Fruit fly (Drosophila melanogaster) whole organism, embryonic: ENCODE measurements around the gene CG17187.
A peak's percentile ranks its signal among the peaks of the same experiment; 100 is the strongest.

Source experiments
- Blimp-1 ChIP-seq: fragments of 200-800 bp; sonication (Bioruptor generic); optimal IDR thresholded peaks from 3 replicates; lab custom pipeline; 2018; ENCODE audit warnings: missing biosample characterization, missing genetic modification characterization, mild to moderate bottlenecking, moderate library complexity, missing genetic modification reagents
- CG10147 ChIP-seq: fragments of 200-800 bp; sonication (Bioruptor generic); optimal IDR thresholded peaks from 2 replicates; lab custom pipeline; 2019; ENCODE audit warnings: missing biosample characterization, mild to moderate bottlenecking, missing genetic modification characterization, moderate library complexity
- CG10267 ChIP-seq: fragments of 200-800 bp; sonication (Bioruptor generic); optimal IDR thresholded peaks from 2 replicates; lab custom pipeline; 2018; ENCODE audit warnings: missing biosample characterization, mild to moderate bottlenecking, missing genetic modification characterization, moderate library complexity
- CG10654 ChIP-seq: fragments of 200-800 bp; sonication (Bioruptor generic); optimal IDR thresholded peaks from 2 replicates; lab custom pipeline; 2016; ENCODE audit warnings: missing biosample characterization, missing genetic modification characterization
- CG15011 ChIP-seq: fragments of 200-800 bp; sonication (Bioruptor generic); optimal IDR thresholded peaks from 3 replicates; lab custom pipeline; 2018; ENCODE audit warnings: missing biosample characterization, mild to moderate bottlenecking, missing genetic modification characterization
- CG15514 ChIP-seq: fragments of 200-800 bp; sonication (Bioruptor generic); optimal IDR thresholded peaks from 3 replicates; lab custom pipeline; 2017; ENCODE audit warnings: missing biosample characterization, missing genetic modification characterization, mild to moderate bottlenecking, moderate library complexity, missing genetic modification reagents
- CG15601 ChIP-seq: fragments of 200-800 bp; sonication (Bioruptor generic); optimal IDR thresholded peaks from 3 replicates; lab custom pipeline; 2019; ENCODE audit warnings: missing biosample characterization, mild to moderate bottlenecking, missing genetic modification characterization, moderate library complexity
- CG1647 ChIP-seq: fragments of 200-800 bp; sonication (Bioruptor generic); optimal IDR thresholded peaks from 3 replicates; lab custom pipeline; 2016; ENCODE audit warnings: missing biosample characterization, missing genetic modification characterization
- CG16779 ChIP-seq: fragments of 200-800 bp; sonication (Bioruptor generic); IDR thresholded peaks from 2 replicates; pipeline ENCODE4 v1.3.6; 2022; ENCODE audit warnings: missing biosample characterization, missing genetic modification characterization
- CG16813 ChIP-seq: fragments of 200-800 bp; sonication (Bioruptor generic); IDR thresholded peaks from 3 replicates; pipeline ENCODE4 v1.3.6; 2022; ENCODE audit warnings: missing biosample characterization, missing genetic modification characterization; ENCODE audit not compliant: partially characterized antibody
- CG16863 ChIP-seq: fragments of 200-800 bp; sonication (Bioruptor generic); optimal IDR thresholded peaks from 3 replicates; lab custom pipeline; 2016; ENCODE audit warnings: missing biosample characterization, missing genetic modification characterization
- CG17186 ChIP-seq: fragments of 200-800 bp; sonication (Bioruptor generic); optimal IDR thresholded peaks from 3 replicates; lab custom pipeline; 2017; ENCODE audit warnings: missing biosample characterization, missing genetic modification reagents, missing genetic modification characterization
- CG17912 ChIP-seq: fragments of 200-800 bp; sonication (Bioruptor generic); optimal IDR thresholded peaks from 2 replicates; lab custom pipeline; 2018; ENCODE audit warnings: missing biosample characterization, mild to moderate bottlenecking, missing genetic modification characterization
- CG18262 ChIP-seq: fragments of 200-800 bp; optimal IDR thresholded peaks from 3 replicates; lab custom pipeline; 2019; ENCODE audit warnings: missing biosample characterization, mild to moderate bottlenecking, missing genetic modification characterization, moderate library complexity
- CG2202 ChIP-seq: fragments of 200-800 bp; sonication (Bioruptor generic); optimal IDR thresholded peaks from 2 replicates; lab custom pipeline; 2018; ENCODE audit warnings: missing biosample characterization, mild to moderate bottlenecking, missing genetic modification characterization
- CG4404 ChIP-seq: fragments of 200-800 bp; sonication (Bioruptor generic); IDR thresholded peaks from 2 replicates; pipeline ENCODE4 v1.3.6; 2022; ENCODE audit warnings: missing biosample characterization, missing genetic modification characterization
- CG4617 ChIP-seq: fragments of 200-800 bp; sonication (Bioruptor generic); optimal IDR thresholded peaks from 3 replicates; lab custom pipeline; 2016; ENCODE audit warnings: missing biosample characterization, missing genetic modification characterization, borderline replicate concordance
- CG4730 ChIP-seq: fragments of 200-800 bp; sonication (Bioruptor generic); IDR thresholded peaks from 2 replicates; pipeline ENCODE4 v1.3.6; 2022; ENCODE audit warnings: missing biosample characterization, missing genetic modification characterization
- CG5953 ChIP-seq: fragments of 200-800 bp; sonication (Bioruptor generic); IDR thresholded peaks from 2 replicates; pipeline ENCODE4 v1.3.6; 2022; ENCODE audit warnings: missing biosample characterization, missing genetic modification characterization
- CG7271 ChIP-seq: fragments of 200-800 bp; sonication (Bioruptor generic); optimal IDR thresholded peaks from 2 replicates; lab custom pipeline; 2018; ENCODE audit warnings: missing biosample characterization, mild to moderate bottlenecking, missing genetic modification characterization, moderate library complexity
- CG7963 ChIP-seq: fragments of 200-800 bp; sonication (Bioruptor generic); IDR thresholded peaks from 3 replicates; pipeline ENCODE4 v1.3.6; 2022; ENCODE audit warnings: missing biosample characterization, missing genetic modification characterization; ENCODE audit not compliant: partially characterized antibody
- CG9727 ChIP-seq: fragments of 200-800 bp; sonication (Bioruptor generic); optimal IDR thresholded peaks from 3 replicates; lab custom pipeline; 2017; ENCODE audit warnings: missing biosample characterization, mild to moderate bottlenecking, missing genetic modification characterization
- CG9797 ChIP-seq: fragments of 200-800 bp; sonication (Bioruptor generic); optimal IDR thresholded peaks from 3 replicates; lab custom pipeline; 2018; ENCODE audit warnings: missing biosample characterization, mild to moderate bottlenecking, missing genetic modification characterization
- D ChIP-seq, 2 experiments: fragments of 200-800 bp in 1 of 2; fragments of >200 bp in 1 of 2; sonication (Bioruptor generic) in 1 of 2; optimal IDR thresholded peaks; 2 replicates in 1 of 2; 3 replicates in 1 of 2; lab custom pipeline; 2017; ENCODE audit warnings: mild to moderate bottlenecking in 1 of 2, missing biosample characterization in 1 of 2, missing genetic modification characterization in 1 of 2, missing genetic modification reagents in 1 of 2
- Dip2 ChIP-seq: fragments of 200-800 bp; sonication (Bioruptor generic); IDR thresholded peaks from 2 replicates; pipeline ENCODE4 v1.3.6; 2022; ENCODE audit warnings: missing biosample characterization, missing genetic modification characterization
- Dll ChIP-seq: fragments of 200-800 bp; sonication (Bioruptor generic); IDR thresholded peaks from 4 replicates; pipeline ENCODE4 v1.3.6; 2022; ENCODE audit warnings: missing biosample characterization, missing genetic modification characterization; ENCODE audit not compliant: partially characterized antibody
- Dp ChIP-seq: fragments of 200-800 bp; sonication (Bioruptor generic); optimal IDR thresholded peaks from 2 replicates; lab custom pipeline; 2018; ENCODE audit warnings: missing biosample characterization, mild to moderate bottlenecking, missing genetic modification characterization, moderate library complexity
- Dref ChIP-seq: fragments of 200-800 bp; sonication (Bioruptor generic); IDR thresholded peaks from 2 replicates; pipeline ENCODE4 v1.3.6; 2022; ENCODE audit warnings: missing biosample characterization, missing genetic modification characterization
- Drgx ChIP-seq: fragments of 200-800 bp; sonication (Bioruptor generic); IDR thresholded peaks from 2 replicates; pipeline ENCODE4 v1.3.6; 2022; ENCODE audit warnings: missing biosample characterization, missing genetic modification characterization
- HLH4C ChIP-seq: fragments of 200-800 bp; sonication (Bioruptor generic); IDR thresholded peaks from 3 replicates; pipeline ENCODE4 v1.3.6; 2022; ENCODE audit warnings: missing biosample characterization, missing genetic modification characterization; ENCODE audit not compliant: partially characterized antibody
- Opbp ChIP-seq: fragments of 200-800 bp; sonication (Bioruptor generic); IDR thresholded peaks from 3 replicates; pipeline ENCODE4 v1.3.6; 2022; ENCODE audit warnings: missing biosample characterization, missing genetic modification characterization; ENCODE audit not compliant: partially characterized antibody
- Spps ChIP-seq: fragments of 200-800 bp; sonication (Bioruptor generic); optimal IDR thresholded peaks from 2 replicates; lab custom pipeline; 2018; ENCODE audit warnings: missing biosample characterization, mild to moderate bottlenecking, missing genetic modification characterization
- Xbp1 ChIP-seq: fragments of 200-800 bp; sonication (Bioruptor generic); optimal IDR thresholded peaks from 3 replicates; lab custom pipeline; 2016; ENCODE audit warnings: missing biosample characterization, mild to moderate bottlenecking, missing genetic modification characterization
- bsh ChIP-seq, 2 experiments: fragments of 200-800 bp; sonication (Bioruptor generic); optimal IDR thresholded peaks; 2 replicates each; lab custom pipeline; 2017 to 2018; ENCODE audit warnings: mild to moderate bottlenecking in 2 of 2, missing biosample characterization in 2 of 2, missing genetic modification characterization in 2 of 2, moderate library complexity in 1 of 2
- cas ChIP-seq: fragments of 200-800 bp; sonication (Bioruptor generic); IDR thresholded peaks from 2 replicates; pipeline ENCODE4 v1.3.6; 2022; ENCODE audit warnings: missing biosample characterization, missing genetic modification characterization
- crol ChIP-seq: fragments of 200-800 bp; sonication (Bioruptor generic); IDR thresholded peaks from 2 replicates; pipeline ENCODE4 v1.3.6; 2022; ENCODE audit warnings: missing biosample characterization, missing genetic modification characterization
- eve ChIP-seq, 2 experiments: fragments of >200 bp; optimal IDR thresholded peaks; 2 replicates each; lab custom pipeline; 2017; ENCODE audit warnings: missing biosample characterization in 2 of 2, missing genetic modification characterization in 2 of 2
- h ChIP-seq: fragments of >200 bp; optimal IDR thresholded peaks from 2 replicates; lab custom pipeline; 2017
- ind ChIP-seq: fragments of 200-800 bp; sonication (Bioruptor generic); optimal IDR thresholded peaks from 3 replicates; lab custom pipeline; 2016; ENCODE audit warnings: missing biosample characterization, missing genetic modification characterization
- kni ChIP-seq: fragments of 200-800 bp; sonication (Bioruptor generic); optimal IDR thresholded peaks from 3 replicates; lab custom pipeline; 2017; ENCODE audit warnings: mild to moderate bottlenecking, missing biosample characterization, missing genetic modification reagents, missing genetic modification characterization
- knrl ChIP-seq: fragments of 200-800 bp; sonication (Bioruptor generic); IDR thresholded peaks from 3 replicates; pipeline ENCODE4 v1.3.6; 2022; ENCODE audit warnings: missing biosample characterization, missing genetic modification characterization; ENCODE audit not compliant: partially characterized antibody
- peb ChIP-seq: fragments of 200-800 bp; sonication (Bioruptor generic); IDR thresholded peaks from 2 replicates; pipeline ENCODE4 v1.3.6; 2022; ENCODE audit warnings: missing biosample characterization, missing genetic modification characterization
- pfk ChIP-seq: fragments of 200-800 bp; sonication (Bioruptor generic); optimal IDR thresholded peaks from 2 replicates; lab custom pipeline; 2018; ENCODE audit warnings: missing biosample characterization, mild to moderate bottlenecking, missing genetic modification characterization, moderate library complexity
- pho ChIP-seq: fragments of 200-800 bp; sonication (Bioruptor generic); optimal IDR thresholded peaks from 2 replicates; lab custom pipeline; 2016; ENCODE audit warnings: missing biosample characterization, missing genetic modification characterization
- phol ChIP-seq: fragments of 200-800 bp; sonication (Bioruptor generic); optimal IDR thresholded peaks from 3 replicates; lab custom pipeline; 2018; ENCODE audit warnings: missing biosample characterization, mild to moderate bottlenecking, missing genetic modification characterization, moderate library complexity
- sim ChIP-seq: fragments of 200-800 bp; sonication (Bioruptor generic); IDR thresholded peaks from 2 replicates; pipeline ENCODE4 v1.3.6; 2022; ENCODE audit warnings: missing biosample characterization, missing genetic modification characterization
- slou ChIP-seq: fragments of 200-800 bp; sonication (Bioruptor generic); optimal IDR thresholded peaks from 3 replicates; lab custom pipeline; 2016; ENCODE audit warnings: missing biosample characterization, missing genetic modification characterization
- tna ChIP-seq: fragments of 200-800 bp; sonication (Bioruptor generic); IDR thresholded peaks from 2 replicates; pipeline ENCODE4 v1.3.6; 2022; ENCODE audit warnings: missing biosample characterization, missing genetic modification characterization; ENCODE audit not compliant: partially characterized antibody
- twi ChIP-seq: fragments of 200-800 bp; optimal IDR thresholded peaks from 2 replicates; lab custom pipeline; 2019; ENCODE audit warnings: missing biosample characterization, mild to moderate bottlenecking, missing genetic modification characterization, moderate library complexity
- vfl ChIP-seq: fragments of 200-800 bp; sonication (Bioruptor generic); optimal IDR thresholded peaks from 2 replicates; lab custom pipeline; 2016; ENCODE audit warnings: missing biosample characterization, missing genetic modification characterization

The CG17187 gene

DNA sequence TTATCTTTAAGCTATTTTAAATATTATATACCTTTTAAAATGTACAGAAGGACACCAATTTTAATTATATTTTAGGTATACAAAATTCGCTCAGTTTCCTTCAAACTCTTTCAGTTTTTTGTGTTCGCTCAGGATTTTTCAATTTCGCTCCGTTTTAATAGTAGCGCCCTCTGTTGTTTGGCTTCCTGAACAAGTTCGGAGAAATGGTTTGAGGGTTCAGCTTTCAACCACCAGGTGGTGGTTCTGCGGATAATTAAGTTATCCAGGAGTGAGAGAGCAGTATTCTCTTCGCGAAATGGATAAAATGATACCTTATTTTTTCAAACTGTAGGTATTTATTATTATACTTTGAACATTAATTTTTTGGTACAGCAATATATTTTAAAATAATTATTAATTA, 37.3 kb upstream of the CG17187 start (continued):
- TF ChIP-seq CG4730 (GFP tag; lab: Robert Waterston, UW) (no peak; the same call in 1 of the 2 replicates), pho (no peak), kni (GFP tag; lab: Kevin White, UChicago) (no peak), Drgx (peak; percentile 10; the same call in 1 of the 2 replicates), slou (GFP tag; lab: Kevin White, UChicago) (peak; percentile 18), Spps (peak; percentile 52), Dip2 (GFP tag; lab: Robert Waterston, UW) (no peak), CG17912 (GFP tag; lab: Kevin White, UChicago) (peak; percentile 79), CG10654 (GFP tag; lab: Kevin White, UChicago) (peak; percentile 55), Dll (GFP tag; lab: Robert Waterston, UW) (no peak), CG18262 (tag; lab: Kevin White, UChicago) (no peak), twi (tag; lab: Kevin White, UChicago) (no peak), CG9727 (GFP tag; lab: Kevin White, UChicago) (peak; percentile 70), CG15011 (GFP tag; lab: Kevin White, UChicago) (peak; percentile 31), pfk (GFP tag; lab: Kevin White, UChicago) (peak; percentile 59), CG10147 (no peak), CG16779 (GFP tag; lab: Robert Waterston, UW) (no peak), Opbp (GFP tag; lab: Robert Waterston, UW) (no peak), CG7963 (GFP tag; lab: Robert Waterston, UW) (no peak), CG4617 (peak; percentile 9), Xbp1 (GFP tag; lab: Kevin White, UChicago) (peak; percentile 72), CG17186 (GFP tag; lab: Kevin White, UChicago) (peak; percentile 43), CG16813 (GFP tag; lab: Robert Waterston, UW) (no peak), HLH4C (GFP tag; lab: Robert Waterston, UW) (no peak), ind (GFP tag; lab: Kevin White, UChicago) (peak; percentile 61), tna (GFP tag; lab: Robert Waterston, UW) (no peak), CG15514 (GFP tag; lab: Kevin White, UChicago) (peak; percentile 63), CG5953 (no peak; the same call in 1 of the 2 replicates), CG2202 (tag; lab: Kevin White, UChicago) (peak; percentile 56), CG16863 (GFP tag; lab: Kevin White, UChicago) (peak; percentile 53), D (optimal IDR thresholded peaks at IDR 0.05; lab: Kevin White, UChicago) (no peak), D (GFP tag; optimal IDR thresholded peaks at IDR 0.05; lab: Kevin White, UChicago) (peak; percentile 75), CG4404 (GFP tag; lab: Robert Waterston, UW) (no peak), h (lab: Kevin White, UChicago) (peak; percentile 59), cas (GFP tag; lab: Robert Waterston, UW) (no peak), CG9797 (no peak), Blimp-1 (GFP tag; lab: Kevin White, UChicago) (no peak), CG15601 (no peak), CG10267 (tag; lab: Kevin White, UChicago) (peak; percentile 66), knrl (GFP tag; lab: Robert Waterston, UW) (no peak), peb (GFP tag; lab: Robert Waterston, UW) (no peak), eve (GFP tag; optimal IDR thresholded peaks at IDR 0.05; lab: Kevin White, UChicago) (no peak), sim (GFP tag; lab: Robert Waterston, UW) (peak; percentile 52; the same call in 1 of the 2 replicates), Dp (GFP tag; lab: Kevin White, UChicago) (no peak), CG1647 (GFP tag; lab: Kevin White, UChicago) (no peak), crol (no peak), phol (tag; lab: Kevin White, UChicago) (peak; percentile 48), vfl (GFP tag; lab: Kevin White, UChicago) (no peak), CG7271 (tag; lab: Kevin White, UChicago) (peak; percentile 88), bsh (GFP tag; optimal IDR thresholded peaks at IDR 0.05; lab: Kevin White, UChicago) (no peak), Dref (GFP tag; lab: Robert Waterston, UW) (no peak)
